Worm (Caenorhabditis elegans): ENCODE measurements around the gene gpx-7.

DNA sequence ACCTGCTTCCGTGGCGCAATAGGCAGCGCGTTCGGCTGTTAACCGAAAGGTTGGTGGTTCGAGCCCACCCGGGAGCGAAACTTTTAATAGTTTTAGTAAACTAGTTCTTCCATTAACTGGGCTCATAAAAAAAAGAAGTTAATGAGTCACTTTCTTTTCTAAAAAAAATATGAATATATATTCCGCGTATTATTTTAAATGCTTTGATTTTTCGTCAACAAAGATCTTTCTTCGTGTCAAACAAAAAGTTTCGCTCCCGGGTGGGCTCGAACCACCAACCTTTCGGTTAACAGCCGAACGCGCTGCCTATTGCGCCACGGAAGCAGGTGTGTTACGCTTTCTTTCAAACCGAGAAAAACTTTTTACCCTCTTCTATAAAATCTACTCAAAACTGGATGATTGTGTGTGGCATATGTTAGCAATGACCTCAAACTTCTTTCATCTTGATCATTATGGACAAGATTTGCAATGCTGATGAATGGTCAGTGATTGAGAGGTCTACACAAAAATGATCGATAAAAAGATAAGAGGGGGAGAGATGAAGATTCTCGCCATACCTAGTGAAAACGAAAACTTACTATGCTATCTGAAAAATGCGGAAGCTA is 25.8 kb downstream of the gpx-7 start:
- peak in 2 of 6 experiments; percentile 45 to 58 for TF ChIP-seq elt-3 (tag; optimal IDR thresholded peaks at IDR 0.05)
- TF ChIP-seq skn-1 (tag; optimal IDR thresholded peaks at IDR 0.05) = no peak
- TF ChIP-seq ztf-4 (tag; optimal IDR thresholded peaks at IDR 0.05) = no peak
- TF ChIP-seq ama-1 (optimal IDR thresholded peaks at IDR 0.05) = no peak
- TF ChIP-seq aly-2 (tag; optimal IDR thresholded peaks at IDR 0.05) = no peak
